Worm (Caenorhabditis elegans) whole organism, late embryonic: ENCODE results near the gene Y53G8AM.8.

ENCODE experiments used
- F13H6.1 ChIP-seq: sonication (generic microtip); optimal IDR thresholded peaks from 2 replicates; lab custom pipeline; 2016; ENCODE audit warnings: missing genetic modification characterization, missing compliant biosample characterization
- K02D7.2 ChIP-seq: sonication (generic microtip); optimal IDR thresholded peaks from 2 replicates; lab custom pipeline; 2017; ENCODE audit warnings: mild to moderate bottlenecking, missing genetic modification characterization, missing compliant biosample characterization
- T23F11.4 ChIP-seq: fragments of 200-800 bp; sonication (Bioruptor generic); optimal IDR thresholded peaks from 2 replicates; lab custom pipeline; 2018; ENCODE audit warnings: mild to moderate bottlenecking, missing genetic modification characterization, missing compliant biosample characterization
- Y22D7AL.16 ChIP-seq: sonication (generic microtip); optimal IDR thresholded peaks from 2 replicates; lab custom pipeline; 2016; ENCODE audit warnings: missing genetic modification characterization, missing compliant biosample characterization
- ceh-19 ChIP-seq: fragments of 200-800 bp; sonication (Bioruptor generic); optimal IDR thresholded peaks from 2 replicates; lab custom pipeline; 2018; ENCODE audit warnings: mild to moderate bottlenecking, missing genetic modification characterization, missing compliant biosample characterization
- ceh-22 ChIP-seq: sonication (generic microtip); optimal IDR thresholded peaks from 2 replicates; lab custom pipeline; 2017; ENCODE audit warnings: missing biosample characterization, missing genetic modification characterization
- ceh-24 ChIP-seq: sonication (generic microtip); optimal IDR thresholded peaks from 2 replicates; lab custom pipeline; 2016; ENCODE audit warnings: mild to moderate bottlenecking, missing genetic modification characterization, missing compliant biosample characterization
- ceh-30 ChIP-seq: fragments of 150-350 bp; optimal IDR thresholded peaks from 2 replicates; lab custom pipeline; 2014; ENCODE audit warnings: missing biosample characterization, missing genetic modification characterization
- ceh-31 ChIP-seq: sonication (generic microtip); optimal IDR thresholded peaks from 2 replicates; lab custom pipeline; 2016; ENCODE audit warnings: missing genetic modification characterization, missing compliant biosample characterization
- ceh-34 ChIP-seq: sonication (generic microtip); optimal IDR thresholded peaks from 2 replicates; lab custom pipeline; 2016; ENCODE audit warnings: mild to moderate bottlenecking, missing genetic modification characterization, missing compliant biosample characterization
- ceh-45 ChIP-seq: fragments of 200-800 bp; sonication (Bioruptor generic); IDR thresholded peaks from 2 replicates; pipeline ENCODE4 v1.3.6; 2022; ENCODE audit warnings: missing genetic modification reagents, missing genetic modification characterization, missing compliant biosample characterization
- ceh-48 ChIP-seq: sonication (generic microtip); optimal IDR thresholded peaks from 2 replicates; lab custom pipeline; 2016; ENCODE audit warnings: missing genetic modification characterization, inconsistent platforms, missing compliant biosample characterization
- ceh-9 ChIP-seq: sonication (generic microtip); optimal IDR thresholded peaks from 2 replicates; lab custom pipeline; 2016; ENCODE audit warnings: mild to moderate bottlenecking, missing genetic modification characterization, inconsistent platforms, missing compliant biosample characterization
- dmd-4 ChIP-seq: sonication (generic microtip); optimal IDR thresholded peaks from 2 replicates; lab custom pipeline; 2016; ENCODE audit warnings: borderline replicate concordance, missing genetic modification characterization, missing compliant biosample characterization
- elt-4 ChIP-seq: sonication (generic microtip); optimal IDR thresholded peaks from 2 replicates; lab custom pipeline; 2016; ENCODE audit warnings: missing genetic modification characterization, missing compliant biosample characterization
- eyg-1 ChIP-seq: sonication (generic microtip); optimal IDR thresholded peaks from 2 replicates; lab custom pipeline; 2016; ENCODE audit warnings: missing genotype, missing genetic modification characterization, missing compliant biosample characterization
- fax-1 ChIP-seq: sonication (generic microtip); optimal IDR thresholded peaks from 2 replicates; lab custom pipeline; 2016; ENCODE audit warnings: missing genotype, missing genetic modification characterization, missing compliant biosample characterization
- hlh-13 ChIP-seq: fragments of 200-800 bp; sonication (Bioruptor generic); optimal IDR thresholded peaks from 2 replicates; lab custom pipeline; 2018; ENCODE audit warnings: mild to moderate bottlenecking, missing genetic modification characterization, missing compliant biosample characterization
- hlh-15 ChIP-seq: sonication (generic microtip); optimal IDR thresholded peaks from 2 replicates; lab custom pipeline; 2016; ENCODE audit warnings: missing genetic modification characterization, missing compliant biosample characterization
- hlh-30 ChIP-seq: sonication (generic microtip); optimal IDR thresholded peaks from 2 replicates; lab custom pipeline; 2017; ENCODE audit warnings: antibody characterized with exemption, missing genetic modification characterization, missing compliant biosample characterization; ENCODE audit not compliant: insufficient read depth
- lim-6 ChIP-seq: sonication (generic microtip); optimal IDR thresholded peaks from 2 replicates; lab custom pipeline; 2016; ENCODE audit warnings: missing genetic modification characterization, missing compliant biosample characterization
- lin-11 ChIP-seq: fragments of 200-800 bp; sonication (Bioruptor generic); optimal IDR thresholded peaks from 2 replicates; lab custom pipeline; 2018; ENCODE audit warnings: mild to moderate bottlenecking, missing genetic modification characterization, missing compliant biosample characterization
- madf-2 ChIP-seq: sonication (generic microtip); optimal IDR thresholded peaks from 2 replicates; lab custom pipeline; 2017; ENCODE audit warnings: missing genetic modification characterization, missing compliant biosample characterization
- mec-3 ChIP-seq: sonication (generic microtip); optimal IDR thresholded peaks from 2 replicates; lab custom pipeline; 2016; ENCODE audit warnings: borderline replicate concordance, missing genetic modification characterization, missing compliant biosample characterization
- nfya-1 ChIP-seq: sonication (generic microtip); optimal IDR thresholded peaks from 2 replicates; lab custom pipeline; 2017; ENCODE audit warnings: missing genetic modification characterization, mild to moderate bottlenecking, missing compliant biosample characterization, antibody characterized with exemption, moderate library complexity
- nhr-232 ChIP-seq: sonication (generic microtip); optimal IDR thresholded peaks from 2 replicates; lab custom pipeline; 2016; ENCODE audit warnings: missing genetic modification characterization, missing compliant biosample characterization
- npax-4 ChIP-seq: sonication (generic microtip); optimal IDR thresholded peaks from 2 replicates; lab custom pipeline; 2016; ENCODE audit warnings: missing genetic modification characterization, missing compliant biosample characterization
- odd-2 ChIP-seq: sonication (generic microtip); optimal IDR thresholded peaks from 2 replicates; lab custom pipeline; 2017; ENCODE audit warnings: antibody characterized with exemption, mild to moderate bottlenecking, missing genetic modification characterization, missing compliant biosample characterization
- pag-3 ChIP-seq: sonication (generic microtip); optimal IDR thresholded peaks from 2 replicates; lab custom pipeline; 2016; ENCODE audit warnings: missing compliant biosample characterization, missing genetic modification characterization, borderline replicate concordance
- pax-1 ChIP-seq: fragments of 150-350 bp; optimal IDR thresholded peaks from 2 replicates; lab custom pipeline; 2014; ENCODE audit warnings: missing biosample characterization, missing genetic modification characterization
- pqm-1 ChIP-seq: sonication (generic microtip); optimal IDR thresholded peaks from 2 replicates; lab custom pipeline; 2016; ENCODE audit warnings: missing genetic modification characterization, missing compliant biosample characterization
- pros-1 ChIP-seq: fragments of 150-350 bp; optimal IDR thresholded peaks from 2 replicates; lab custom pipeline; 2014; ENCODE audit warnings: missing biosample characterization, missing genetic modification reagents, missing genetic modification characterization
- ref-2 ChIP-seq: sonication (generic microtip); optimal IDR thresholded peaks from 2 replicates; lab custom pipeline; 2016; ENCODE audit warnings: missing genetic modification characterization, missing compliant biosample characterization
- sdc-2 ChIP-seq: sonication (generic microtip); optimal IDR thresholded peaks from 2 replicates; lab custom pipeline; 2016; ENCODE audit warnings: missing genotype, missing genetic modification characterization, missing compliant biosample characterization
- sox-2 ChIP-seq: fragments of 200-800 bp; sonication (Bioruptor generic); IDR thresholded peaks from 2 replicates; pipeline ENCODE4 v1.3.6; 2022; ENCODE audit warnings: missing genetic modification reagents, missing genetic modification characterization, missing compliant biosample characterization
- syd-9 ChIP-seq: sonication (generic microtip); optimal IDR thresholded peaks from 2 replicates; lab custom pipeline; 2016; ENCODE audit warnings: mild to moderate bottlenecking, missing genetic modification characterization, moderate library complexity, missing compliant biosample characterization
- tbx-2 ChIP-seq: sonication (generic microtip); optimal IDR thresholded peaks from 2 replicates; lab custom pipeline; 2016; ENCODE audit warnings: missing genetic modification characterization, missing compliant biosample characterization
- tbx-7 ChIP-seq: sonication (generic microtip); optimal IDR thresholded peaks from 2 replicates; lab custom pipeline; 2016; ENCODE audit warnings: missing genotype, missing genetic modification characterization, missing compliant biosample characterization
- ttx-3 ChIP-seq: sonication (generic microtip); optimal IDR thresholded peaks from 2 replicates; lab custom pipeline; 2016; ENCODE audit warnings: missing genetic modification reagents, missing genetic modification characterization, missing compliant biosample characterization
- unc-42 ChIP-seq: sonication (generic microtip); optimal IDR thresholded peaks from 2 replicates; lab custom pipeline; 2016; ENCODE audit warnings: missing genotype, missing genetic modification characterization, missing compliant biosample characterization
- unc-55 ChIP-seq: sonication (generic microtip); optimal IDR thresholded peaks from 2 replicates; lab custom pipeline; 2017; ENCODE audit warnings: missing biosample characterization, missing genetic modification reagents, missing genetic modification characterization
- zip-5 ChIP-seq: sonication (generic microtip); optimal IDR thresholded peaks from 2 replicates; lab custom pipeline; 2016; ENCODE audit warnings: missing genetic modification characterization, missing compliant biosample characterization

The Y53G8AM.8 gene

DNA sequence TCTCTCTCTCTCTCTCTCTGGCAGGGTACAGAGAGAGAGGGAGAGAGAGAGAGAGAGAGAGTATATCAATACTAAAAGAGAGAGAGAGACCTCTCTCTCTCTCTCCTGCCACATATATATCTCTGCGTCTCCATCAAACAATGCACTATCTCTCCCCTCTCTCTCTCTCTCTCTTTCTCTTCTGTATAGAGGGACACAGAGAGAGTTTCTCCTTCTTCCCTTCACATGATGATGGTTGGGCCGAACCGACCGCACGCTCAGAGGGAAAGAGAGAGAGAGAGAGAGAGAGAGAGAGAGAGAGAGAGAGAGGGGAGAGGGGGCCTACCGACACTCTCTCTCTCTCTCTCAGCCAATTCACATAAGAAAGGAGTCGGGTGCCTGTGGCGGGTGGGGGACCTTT is 6.8 kb downstream of the Y53G8AM.8 start (continued):
- no peak for TF ChIP-seq K02D7.2 (tag; lab: Kevin White, UChicago)
- no peak for TF ChIP-seq elt-4 (tag; lab: Kevin White, UChicago)
- no peak for TF ChIP-seq pqm-1 (tag; lab: Kevin White, UChicago)
- TF ChIP-seq tbx-2 (tag; lab: Kevin White, UChicago): peak; percentile 85
- no peak for TF ChIP-seq mec-3 (tag; lab: Kevin White, UChicago)
- TF ChIP-seq hlh-13 (GFP tag; lab: Kevin White, UChicago): no peak
- TF ChIP-seq lin-11 (tag; lab: Kevin White, UChicago): no peak
- TF ChIP-seq syd-9 (tag; lab: Kevin White, UChicago): peak; percentile 25
- TF ChIP-seq fax-1: no peak
- peak; percentile 70 for TF ChIP-seq nfya-1
- TF ChIP-seq ceh-31 (tag; lab: Kevin White, UChicago): peak; percentile 73
- TF ChIP-seq ceh-22: no peak
- TF ChIP-seq pax-1 (tag; lab: Kevin White, UChicago): no peak
- no peak for TF ChIP-seq hlh-15 (tag; lab: Kevin White, UChicago)
- TF ChIP-seq ceh-30 (tag; lab: Kevin White, UChicago): no peak
- no peak for TF ChIP-seq tbx-7 (tag; lab: Kevin White, UChicago)
- no peak for TF ChIP-seq zip-5 (tag; lab: Kevin White, UChicago)
- TF ChIP-seq F13H6.1 (tag; lab: Kevin White, UChicago): no peak
- peak; percentile 47 for TF ChIP-seq madf-2 (tag; lab: Kevin White, UChicago)
- no peak for TF ChIP-seq T23F11.4 (GFP tag; lab: Kevin White, UChicago)
- no peak for TF ChIP-seq nhr-232
- TF ChIP-seq hlh-30 (tag; lab: Kevin White, UChicago): peak; percentile 88
- TF ChIP-seq pros-1: peak; percentile 51
- no peak for TF ChIP-seq ttx-3 (tag; lab: Kevin White, UChicago)
- peak; percentile 64 for TF ChIP-seq ceh-34 (tag; lab: Kevin White, UChicago)
- TF ChIP-seq ceh-19 (GFP tag; lab: Kevin White, UChicago): no peak
- no peak for TF ChIP-seq Y22D7AL.16

DNA sequence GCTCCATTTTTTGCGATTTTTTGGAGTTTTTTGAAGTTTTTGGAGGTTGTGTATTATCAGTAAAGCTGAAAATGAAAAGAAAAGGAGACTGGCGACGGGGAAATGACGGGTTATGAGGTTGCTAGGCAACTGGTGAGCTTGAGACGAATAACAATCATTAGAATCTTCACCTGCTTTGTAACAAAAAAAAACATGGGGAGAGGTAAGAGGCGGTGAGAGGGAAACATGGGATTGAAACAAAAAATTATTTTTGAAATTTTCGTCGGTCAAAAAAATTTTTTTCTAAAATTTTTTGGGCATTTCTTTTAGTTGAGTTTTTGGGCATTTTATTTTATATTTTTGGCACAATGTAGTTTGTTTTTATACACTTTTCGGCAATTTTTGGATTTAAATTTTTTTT is 11.9 kb downstream of the Y53G8AM.8 start, which contains the start of gene Y53G8AM.7:
TSS of gene Y53G8AM.7 (minus strand) at position 101 of the 400 bp plus-strand sequence.
- TF ChIP-seq unc-55 (GFP tag; lab: Kevin White, UChicago): no peak
- TF ChIP-seq Y22D7AL.16: no peak
- no peak for TF ChIP-seq mec-3 (tag; lab: Kevin White, UChicago)
- no peak for TF ChIP-seq eyg-1 (tag; lab: Kevin White, UChicago)
- TF ChIP-seq sdc-2 (tag; lab: Kevin White, UChicago): no peak
- TF ChIP-seq dmd-4 (tag; lab: Kevin White, UChicago): no peak
- no peak for TF ChIP-seq sox-2 (GFP tag; lab: Robert Waterston, UW)
- TF ChIP-seq zip-5 (tag; lab: Kevin White, UChicago): no peak
- no peak for TF ChIP-seq ceh-48 (tag; lab: Kevin White, UChicago)
- no peak for TF ChIP-seq npax-4 (tag; lab: Kevin White, UChicago)
- no peak for TF ChIP-seq ceh-24 (tag; lab: Kevin White, UChicago)
- TF ChIP-seq K02D7.2 (tag; lab: Kevin White, UChicago): no peak
- TF ChIP-seq ttx-3 (tag; lab: Kevin White, UChicago): no peak
- no peak for TF ChIP-seq hlh-15 (tag; lab: Kevin White, UChicago)
- TF ChIP-seq fax-1: no peak
- no peak for TF ChIP-seq ceh-31 (tag; lab: Kevin White, UChicago)

DNA sequence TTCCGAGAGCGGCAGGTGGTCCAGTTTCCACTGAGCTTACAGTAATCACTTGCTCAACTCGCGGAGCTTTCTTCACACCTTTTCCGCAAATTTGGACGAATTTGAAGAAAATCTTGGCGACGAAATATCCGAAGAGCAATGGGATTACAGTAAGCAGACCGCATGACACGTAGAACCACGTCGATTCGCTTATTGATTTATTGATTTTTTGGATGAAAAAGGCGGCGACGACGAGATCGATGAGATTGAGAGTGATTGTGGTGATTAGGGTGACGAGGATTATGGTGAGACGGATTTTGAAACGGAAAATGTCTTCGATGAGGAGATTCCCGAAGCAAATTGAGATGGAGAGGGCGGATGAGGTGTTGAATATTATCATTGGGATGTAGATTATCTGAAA is 14.8 kb downstream of the Y53G8AM.8 start:
- no peak for TF ChIP-seq sdc-2 (tag; lab: Kevin White, UChicago)
- TF ChIP-seq unc-42 (tag; lab: Kevin White, UChicago): no peak
- TF ChIP-seq ceh-9 (tag; lab: Kevin White, UChicago): no peak
- TF ChIP-seq ref-2 (tag; lab: Kevin White, UChicago): no peak
- no peak for TF ChIP-seq pag-3 (tag; lab: Kevin White, UChicago)
- no peak for TF ChIP-seq ceh-45 (GFP tag; lab: Robert Waterston, UW)
- no peak for TF ChIP-seq odd-2
- no peak for TF ChIP-seq lim-6 (tag; lab: Kevin White, UChicago)
- TF ChIP-seq K02D7.2 (tag; lab: Kevin White, UChicago): no peak
- no peak for TF ChIP-seq F13H6.1 (tag; lab: Kevin White, UChicago)
